Fruit fly (Drosophila melanogaster) whole organism, adult: Measurements from ENCODE around the gene CG43055.
A peak's percentile ranks its signal among the peaks of the same experiment; 100 is the strongest.

Experiments
- CG11617 ChIP-seq: fragments of 200-800 bp; sonication (Bioruptor generic); optimal IDR thresholded peaks from 2 replicates; lab custom pipeline; 2017; ENCODE audit warnings: mild to moderate bottlenecking, missing biosample characterization, missing genetic modification reagents, missing genetic modification characterization
- CG12768 ChIP-seq: fragments of 200-800 bp; sonication (Bioruptor generic); optimal IDR thresholded peaks from 2 replicates; lab custom pipeline; 2017; ENCODE audit warnings: missing biosample characterization, missing genetic modification characterization, mild to moderate bottlenecking, moderate library complexity, missing genetic modification reagents
- CG14711 ChIP-seq: fragments of 200-800 bp; sonication (Bioruptor generic); optimal IDR thresholded peaks from 2 replicates; lab custom pipeline; 2018; ENCODE audit warnings: missing biosample characterization, mild to moderate bottlenecking, missing genetic modification characterization, moderate library complexity
- CG1620 ChIP-seq: fragments of 200-800 bp; sonication (Bioruptor generic); optimal IDR thresholded peaks from 2 replicates; lab custom pipeline; 2016; ENCODE audit warnings: missing biosample characterization, missing genetic modification characterization
- CG33017 ChIP-seq: fragments of 200-800 bp; sonication (Bioruptor generic); optimal IDR thresholded peaks from 2 replicates; lab custom pipeline; 2018; ENCODE audit warnings: missing biosample characterization, mild to moderate bottlenecking, missing genetic modification characterization, moderate library complexity
- CG5204 ChIP-seq: fragments of 200-800 bp; sonication (Bioruptor generic); optimal IDR thresholded peaks from 2 replicates; lab custom pipeline; 2016; ENCODE audit warnings: missing biosample characterization, missing genetic modification characterization
- CG7045 ChIP-seq: fragments of 200-800 bp; sonication (Bioruptor generic); optimal IDR thresholded peaks from 2 replicates; lab custom pipeline; 2017; ENCODE audit warnings: missing biosample characterization, mild to moderate bottlenecking, missing genetic modification characterization
- CG7101 ChIP-seq: fragments of 200-800 bp; sonication (Bioruptor generic); optimal IDR thresholded peaks from 2 replicates; lab custom pipeline; 2018; ENCODE audit warnings: missing biosample characterization, mild to moderate bottlenecking, missing genetic modification characterization, moderate library complexity
- Clk ChIP-seq: fragments of 200-800 bp; sonication (Bioruptor generic); optimal IDR thresholded peaks from 2 replicates; lab custom pipeline; 2017; ENCODE audit warnings: missing biosample characterization, missing genetic modification characterization
- Crg-1 ChIP-seq: fragments of 200-800 bp; sonication (Bioruptor generic); optimal IDR thresholded peaks from 2 replicates; lab custom pipeline; 2016; ENCODE audit warnings: missing biosample characterization, missing genetic modification characterization
- Hr96 ChIP-seq: fragments of 200-800 bp; sonication (Bioruptor generic); optimal IDR thresholded peaks from 2 replicates; lab custom pipeline; 2016; ENCODE audit warnings: missing biosample characterization, missing genetic modification characterization
- Mnt ChIP-seq: fragments of 200-800 bp; sonication (Bioruptor generic); optimal IDR thresholded peaks from 2 replicates; lab custom pipeline; 2016; ENCODE audit warnings: missing biosample characterization, mild to moderate bottlenecking, missing genetic modification characterization
- bab1 ChIP-seq: fragments of 200-800 bp; sonication (Bioruptor generic); optimal IDR thresholded peaks from 3 replicates; lab custom pipeline; 2019; ENCODE audit warnings: missing biosample characterization, mild to moderate bottlenecking, missing genetic modification characterization, moderate library complexity
- cic ChIP-seq: fragments of 200-800 bp; sonication (Bioruptor generic); optimal IDR thresholded peaks from 2 replicates; lab custom pipeline; 2017; ENCODE audit warnings: missing biosample characterization, mild to moderate bottlenecking, missing genetic modification characterization, moderate library complexity
- cnc ChIP-seq, 2 experiments: fragments of >200 bp; optimal IDR thresholded peaks; 2 replicates each; lab custom pipeline; 2017
- kay ChIP-seq: fragments of 200-800 bp; sonication (Bioruptor generic); peaks from one replicate; lab custom pipeline; 2016; ENCODE audit warnings: missing biosample characterization, missing genetic modification characterization, borderline replicate concordance
- ovo ChIP-seq: fragments of 200-800 bp; sonication (Bioruptor generic); optimal IDR thresholded peaks from 2 replicates; lab custom pipeline; 2016; ENCODE audit warnings: missing biosample characterization, missing genetic modification characterization
- pad ChIP-seq: fragments of 200-800 bp; sonication (Bioruptor generic); optimal IDR thresholded peaks from 3 replicates; lab custom pipeline; 2017; ENCODE audit warnings: missing biosample characterization, missing genetic modification characterization, mild to moderate bottlenecking, moderate library complexity, missing genetic modification reagents
- tj ChIP-seq: fragments of 200-800 bp; sonication (Bioruptor generic); optimal IDR thresholded peaks from 3 replicates; lab custom pipeline; 2017; ENCODE audit warnings: missing biosample characterization, mild to moderate bottlenecking, missing genetic modification characterization, moderate library complexity
- toe ChIP-seq: fragments of 200-800 bp; sonication (Bioruptor generic); optimal IDR thresholded peaks from 2 replicates; lab custom pipeline; 2016; ENCODE audit warnings: missing biosample characterization, missing genetic modification characterization

Gene CG43055

DNA sequence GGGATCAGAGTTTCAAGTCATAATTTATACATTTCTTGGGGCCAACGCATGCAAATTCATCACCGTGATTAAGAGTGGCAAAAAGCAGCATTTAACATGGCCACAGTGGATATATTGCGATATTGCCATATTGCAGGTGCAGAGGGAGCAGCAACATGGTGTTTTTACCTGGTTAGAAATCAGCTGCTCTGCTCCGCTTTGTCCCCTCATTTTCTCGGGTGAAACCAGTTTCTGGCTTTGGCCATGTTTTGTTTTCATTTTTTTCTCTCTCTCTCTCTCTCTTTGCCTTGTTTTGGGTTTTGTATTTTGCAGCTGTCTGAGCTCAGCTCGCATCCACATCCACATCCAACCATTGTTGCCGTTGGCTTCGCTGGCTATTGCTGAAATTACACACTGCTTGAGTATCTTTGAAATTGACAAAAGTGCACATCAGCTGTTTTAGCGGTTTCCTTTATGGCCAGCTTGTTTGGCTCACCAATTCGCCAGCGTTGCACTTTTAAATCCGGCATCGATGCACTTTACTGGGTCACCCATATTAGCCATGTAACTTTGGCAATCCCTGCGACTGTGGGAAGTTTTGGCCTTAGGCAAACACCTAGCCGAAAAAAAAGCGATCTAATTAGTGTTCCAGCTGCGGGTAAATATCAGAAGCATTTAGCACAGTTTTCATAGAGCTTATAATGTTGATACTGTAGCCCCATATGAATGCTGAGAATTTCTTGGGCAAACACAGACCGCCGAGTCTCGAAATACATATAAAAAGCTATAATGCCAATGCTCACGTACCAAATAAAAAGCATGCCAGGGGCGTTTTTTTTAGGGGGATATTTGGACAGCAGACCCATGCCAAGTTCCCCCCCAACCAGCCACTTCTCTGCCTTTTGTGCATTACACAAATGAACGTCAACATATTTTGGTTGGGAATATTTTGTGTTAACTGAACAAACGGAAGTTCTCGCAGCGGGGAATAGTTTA, 35.6 kb upstream of the CG43055 start:
- TF ChIP-seq tj (GFP tag; lab: Kevin White, UChicago): peak; percentile 98
- no peak for TF ChIP-seq Crg-1 (GFP tag; lab: Kevin White, UChicago)

- no peak for TF ChIP-seq CG33017 (tag; lab: Kevin White, UChicago)
- TF ChIP-seq Hr96 (GFP tag; lab: Kevin White, UChicago): no peak
- TF ChIP-seq kay (GFP tag; lab: Kevin White, UChicago): no peak
- TF ChIP-seq CG12768: no peak
- no peak for TF ChIP-seq Clk (GFP tag; lab: Kevin White, UChicago)
These were observed 33.2 kb upstream of the CG43055 start for dm6 chr2L:4377747-4378146.

DNA sequence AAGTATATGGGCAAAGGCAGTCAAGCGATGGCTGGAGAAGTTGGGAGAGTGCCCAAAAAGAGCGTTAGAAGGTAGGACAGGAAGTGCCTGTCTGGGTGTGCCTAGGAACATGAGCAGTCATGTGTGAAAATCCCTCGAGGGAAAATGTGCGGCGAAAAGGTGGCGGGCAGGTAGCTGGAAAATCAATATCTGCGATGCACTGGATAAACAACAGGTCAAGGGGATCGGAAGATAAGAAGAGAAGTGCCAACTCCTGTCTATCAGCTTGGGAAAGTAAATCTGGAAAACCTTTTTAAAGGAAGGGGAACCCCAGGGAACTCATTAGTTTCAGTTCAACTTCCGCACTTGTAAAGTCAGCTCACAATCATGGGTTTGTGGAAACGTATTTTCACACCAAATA, 32.6 kb upstream of the CG43055 start:
- no peak for TF ChIP-seq CG7101
- TF ChIP-seq tj (GFP tag; lab: Kevin White, UChicago): no peak
- no peak for TF ChIP-seq CG1620 (GFP tag; lab: Kevin White, UChicago)
- no peak for TF ChIP-seq CG11617
- no peak for TF ChIP-seq toe (GFP tag; lab: Kevin White, UChicago)
- no peak for TF ChIP-seq Clk (GFP tag; lab: Kevin White, UChicago)
- TF ChIP-seq cnc (optimal IDR thresholded peaks at IDR 0.05; lab: Kevin White, UChicago): no peak
- TF ChIP-seq Hr96 (GFP tag; lab: Kevin White, UChicago): no peak
- TF ChIP-seq CG5204 (GFP tag; lab: Kevin White, UChicago): no peak
- no peak for TF ChIP-seq CG12768
- no peak for TF ChIP-seq CG7045 (GFP tag; lab: Kevin White, UChicago)
- TF ChIP-seq cic: no peak
- no peak for TF ChIP-seq pad (GFP tag; lab: Kevin White, UChicago)

- TF ChIP-seq CG14711 (tag; lab: Kevin White, UChicago) (peak; percentile 98), ovo (GFP tag; lab: Kevin White, UChicago) (no peak)
These were observed 28.4 kb upstream of the CG43055 start, which contains the start of gene CG17612 for dm6 chr2L:4382522-4382921. TSS of gene CG17612 (minus strand) at chr2L:4382735.

- TF ChIP-seq CG14711 (tag; lab: Kevin White, UChicago) (no peak), toe (GFP tag; lab: Kevin White, UChicago) (no peak), CG11617 (no peak), cic (no peak), Hr96 (GFP tag; lab: Kevin White, UChicago) (no peak)
These were observed 25.3 kb upstream of the CG43055 start, which contains the start of gene Vps53 for dm6 chr2L:4385387-4386279. TSS of gene Vps53 (minus strand) at chr2L:4386062.

DNA sequence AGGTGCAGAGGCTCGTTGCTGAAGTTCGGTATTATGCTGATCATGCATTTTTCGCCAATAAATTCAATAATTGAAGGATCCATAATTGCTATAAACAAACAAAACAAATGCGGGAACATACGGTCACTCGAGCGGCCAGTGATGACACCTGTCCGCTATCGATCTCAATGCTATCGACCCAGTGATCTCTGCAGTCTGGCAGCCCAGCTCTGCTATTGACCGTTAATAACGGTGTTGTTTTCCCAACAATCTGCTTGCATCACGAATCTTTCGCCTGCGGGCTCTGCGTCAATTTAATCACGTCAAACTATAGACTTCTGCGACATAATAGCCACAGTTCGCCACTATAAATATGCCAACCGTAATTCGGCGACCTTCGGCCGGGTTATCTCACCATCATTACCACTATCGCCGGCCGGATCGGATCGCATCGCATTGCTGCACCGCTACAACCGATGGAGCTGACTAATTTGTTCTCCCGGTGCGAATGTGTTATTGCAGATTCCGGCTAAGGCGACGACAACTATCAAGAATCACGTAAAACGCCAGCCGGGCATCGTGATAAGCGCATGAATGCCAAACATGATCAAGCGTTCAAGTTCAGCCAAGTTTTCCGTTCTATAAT, 23.9 kb upstream of the CG43055 start, which contains the start of gene Psf2:
Psf2 (minus strand) TSS at position 431 of the 625 bp plus-strand sequence.
- TF ChIP-seq ovo (GFP tag; lab: Kevin White, UChicago) (peak; percentile 4), CG11617 (no peak), cic (peak; percentile 50), tj (GFP tag; lab: Kevin White, UChicago) (peak; percentile 20), CG33017 (tag; lab: Kevin White, UChicago) (no peak)

DNA sequence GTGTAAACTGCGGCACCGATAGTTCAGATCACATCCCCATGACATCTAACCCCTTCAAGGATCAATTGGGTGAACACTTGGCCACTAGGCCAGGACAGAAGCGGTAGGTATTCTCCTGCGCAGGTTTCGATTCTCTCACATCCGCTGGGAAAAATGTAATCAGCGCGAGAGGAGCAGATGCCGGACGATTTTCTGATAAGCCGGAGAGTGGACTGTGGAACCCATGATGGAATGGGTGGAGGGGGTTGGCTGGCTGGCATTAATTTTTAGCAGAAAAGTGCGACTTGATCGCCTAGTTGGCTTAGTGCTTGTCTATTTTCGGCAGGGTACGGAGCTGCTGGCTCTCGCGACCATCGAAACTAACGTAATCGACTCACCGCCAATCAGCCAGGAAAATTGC, 22.9 kb upstream of the CG43055 start, which contains the start of gene Tps1:
Tps1 (plus strand) TSS at position 301 of the 400 bp plus-strand sequence.
- TF ChIP-seq CG11617 (no peak), cnc (optimal IDR thresholded peaks at IDR 0.05; lab: Kevin White, UChicago) (no peak), CG7045 (GFP tag; lab: Kevin White, UChicago) (no peak), ovo (GFP tag; lab: Kevin White, UChicago) (no peak), CG33017 (tag; lab: Kevin White, UChicago) (no peak), tj (GFP tag; lab: Kevin White, UChicago) (no peak), CG14711 (tag; lab: Kevin White, UChicago) (no peak), CG7101 (no peak), Crg-1 (GFP tag; lab: Kevin White, UChicago) (no peak), toe (GFP tag; lab: Kevin White, UChicago) (no peak), Mnt (GFP tag; lab: Kevin White, UChicago) (no peak), bab1 (no peak), Hr96 (GFP tag; lab: Kevin White, UChicago) (no peak), pad (GFP tag; lab: Kevin White, UChicago) (no peak), Clk (GFP tag; lab: Kevin White, UChicago) (no peak), cic (no peak), CG1620 (GFP tag; lab: Kevin White, UChicago) (no peak), kay (GFP tag; lab: Kevin White, UChicago) (no peak), CG12768 (no peak)
